Worm (Caenorhabditis elegans) whole organism, L3 larva: ENCODE results near the gene nhr-212.

ENCODE experiments used
- fos-1 ChIP-seq: fragments of 150-350 bp; optimal IDR thresholded peaks from 2 replicates; lab custom pipeline; 2014; ENCODE audit warnings: missing biosample characterization, missing genetic modification characterization
- nhr-11 ChIP-seq: fragments of 150-350 bp; optimal IDR thresholded peaks from 2 replicates; lab custom pipeline; 2014; ENCODE audit warnings: missing biosample characterization, missing genetic modification characterization
- nhr-28 ChIP-seq: fragments of 150-350 bp; optimal IDR thresholded peaks from 2 replicates; lab custom pipeline; 2014; ENCODE audit warnings: missing biosample characterization, missing genetic modification characterization
- unc-62 ChIP-seq: fragments of 150-350 bp; sonication (generic microtip); optimal IDR thresholded peaks from 4 replicates; lab custom pipeline; 2014; ENCODE audit warnings: missing biosample characterization, missing genetic modification reagents, missing genetic modification characterization

DNA sequence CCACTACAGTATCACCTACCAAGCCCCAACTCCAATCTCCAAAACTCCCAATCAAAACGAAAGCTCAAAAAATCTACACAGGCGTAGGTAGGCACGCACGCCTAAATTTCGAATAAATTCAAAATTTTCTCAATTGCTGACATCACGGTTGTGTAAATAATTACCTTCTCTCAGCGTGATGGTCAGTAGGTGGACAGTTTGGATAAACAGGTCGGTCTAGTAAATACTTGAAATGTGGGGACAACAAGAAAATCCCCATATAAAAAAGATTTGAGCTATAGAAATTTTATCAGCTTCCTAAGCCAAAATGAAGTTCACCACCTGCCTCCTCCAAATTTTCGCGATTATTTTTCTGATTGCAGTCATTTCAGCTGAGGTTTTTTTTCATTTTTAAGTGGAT is 46.6 kb upstream of the nhr-212 start, which contains the start of gene B0554.1:
- TF ChIP-seq nhr-11: no peak
- no peak for TF ChIP-seq fos-1 (tag; lab: Kevin White, UChicago)
- no peak for TF ChIP-seq nhr-28 (tag; lab: Kevin White, UChicago)
- no peak for TF ChIP-seq unc-62 (GFP tag; lab: Kevin White, UChicago)
